Fruit fly (Drosophila melanogaster) whole organism, wandering third instar larva: ENCODE results near the gene CG9263.

Experiments
- Jra ChIP-seq: sonication (Bioruptor generic); optimal IDR thresholded peaks from 2 replicates; lab custom pipeline; 2016; ENCODE audit warnings: missing biosample characterization, missing genetic modification characterization
- sv ChIP-seq: fragments of 200-800 bp; sonication (Bioruptor generic); optimal IDR thresholded peaks from 3 replicates; lab custom pipeline; 2016; ENCODE audit warnings: missing biosample characterization, missing genetic modification characterization

dm6 chr2L:13531785-13532184 lies 10.6 kb downstream of the CG9263 start, which contains the start of gene CG33644:
- TF ChIP-seq sv (GFP tag; lab: Kevin White, UChicago), result no peak
- no peak for TF ChIP-seq Jra
